Worm (Caenorhabditis elegans): ENCODE measurements around the gene nhr-30.

DNA sequence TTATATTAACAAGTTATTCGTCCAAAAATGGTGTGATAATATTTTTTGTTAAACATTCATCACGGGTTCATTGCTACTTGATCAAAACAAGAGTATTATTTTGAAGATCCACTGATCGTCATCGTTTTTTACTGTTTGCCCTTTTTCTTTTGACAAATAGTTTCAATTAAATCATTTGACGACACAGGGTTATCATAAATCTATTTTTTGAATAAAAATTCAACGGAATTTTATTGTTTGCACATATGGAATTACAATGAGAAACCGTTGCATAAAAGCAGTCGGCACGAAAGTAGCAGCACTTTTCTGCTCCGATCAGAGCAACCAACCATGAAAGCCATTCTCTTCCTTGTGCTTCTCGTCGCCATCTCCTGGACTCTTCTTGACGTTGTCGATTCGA, 22.7 kb downstream of the nhr-30 start, which contains the start of gene fip-2:
- no peak for TF ChIP-seq Y55F3AM.14 (GFP tag; optimal IDR thresholded peaks at IDR 0.05)
- TF ChIP-seq lin-39 (tag; optimal IDR thresholded peaks at IDR 0.05): no peak
- no peak for TF ChIP-seq mdl-1 (tag; optimal IDR thresholded peaks at IDR 0.05)
- no peak for TF ChIP-seq elt-3 (tag; optimal IDR thresholded peaks at IDR 0.05)
- no peak for TF ChIP-seq ZK546.5 (tag; optimal IDR thresholded peaks at IDR 0.05)
- TF ChIP-seq lsy-2 (tag; optimal IDR thresholded peaks at IDR 0.05): no peak
- TF ChIP-seq unc-62 (GFP tag; optimal IDR thresholded peaks at IDR 0.05): no peak
- TF ChIP-seq nhr-25 (tag; optimal IDR thresholded peaks at IDR 0.05): no peak
- no peak for TF ChIP-seq zag-1 (tag; optimal IDR thresholded peaks at IDR 0.05)
